Worm (Caenorhabditis elegans) whole organism, L4/young adult: ENCODE measurements around the gene F54C8.6.

Experiments
- W03F9.2 ChIP-seq: fragments of 150-350 bp; optimal IDR thresholded peaks from 2 replicates; lab custom pipeline; 2014; ENCODE audit warnings: missing biosample characterization, missing genetic modification characterization
- dao-5 ChIP-seq: sonication (generic microtip); optimal IDR thresholded peaks from 2 replicates; lab custom pipeline; 2016; ENCODE audit warnings: missing genotype, missing genetic modification characterization, moderate library complexity, missing compliant biosample characterization

ce11 chrIII:9441133-9441532 lies 8.6 kb downstream of the F54C8.6 start, which contains the start of gene emb-30:
- TF ChIP-seq W03F9.2 (tag; lab: Kevin White, UChicago): no peak
- TF ChIP-seq dao-5: no peak
